Worm (Caenorhabditis elegans) whole organism, L4/young adult: ENCODE measurements around the gene dmd-5.

Experiments
- W03F9.2 ChIP-seq: fragments of 150-350 bp; optimal IDR thresholded peaks from 2 replicates; lab custom pipeline; 2014; ENCODE audit warnings: missing biosample characterization, missing genetic modification characterization
- dao-5 ChIP-seq: sonication (generic microtip); optimal IDR thresholded peaks from 2 replicates; lab custom pipeline; 2016; ENCODE audit warnings: missing genotype, missing genetic modification characterization, moderate library complexity, missing compliant biosample characterization
- him-1 ChIP-seq: sonication (generic microtip); optimal IDR thresholded peaks from 2 replicates; lab custom pipeline; 2016; ENCODE audit warnings: missing genotype, missing genetic modification reagents, missing genetic modification characterization, missing compliant biosample characterization

ce11 chrII:5797348-5797977 is 23.4 kb upstream of the dmd-5 start, which contains the start of the genes msp-63 and msp-142:
- TF ChIP-seq dao-5 (tag; lab: Kevin White, UChicago) (no peak), him-1 (no peak), W03F9.2 (tag; lab: Kevin White, UChicago) (no peak)
